Worm (Caenorhabditis elegans) whole organism, early embryonic: ENCODE measurements around the gene T13C5.2.

Source experiments
- B0310.2 ChIP-seq: sonication (generic microtip); optimal IDR thresholded peaks from 2 replicates; lab custom pipeline; 2016; ENCODE audit warnings: mild to moderate bottlenecking, missing genetic modification characterization, missing compliant biosample characterization
- F13C5.2 ChIP-seq: sonication (generic microtip); optimal IDR thresholded peaks from 2 replicates; lab custom pipeline; 2017; ENCODE audit warnings: mild to moderate bottlenecking, missing genetic modification characterization, inconsistent platforms, missing compliant biosample characterization
- aly-1 ChIP-seq: sonication (generic microtip); optimal IDR thresholded peaks from 2 replicates; lab custom pipeline; 2016; ENCODE audit warnings: missing genetic modification characterization, missing compliant biosample characterization
- ama-1 ChIP-seq: fragments of 150-350 bp; optimal IDR thresholded peaks from 2 replicates; lab custom pipeline; 2014
- ceh-13 ChIP-seq: fragments of 200-800 bp; sonication (Bioruptor generic); optimal IDR thresholded peaks from 2 replicates; lab custom pipeline; 2018; ENCODE audit warnings: mild to moderate bottlenecking, missing genetic modification characterization, missing compliant biosample characterization
- ceh-36 ChIP-seq: sonication (generic microtip); optimal IDR thresholded peaks from 2 replicates; lab custom pipeline; 2016; ENCODE audit warnings: missing genetic modification characterization, inconsistent platforms, missing compliant biosample characterization
- ets-7 ChIP-seq: sonication (generic microtip); optimal IDR thresholded peaks from 2 replicates; lab custom pipeline; 2016; ENCODE audit warnings: missing genotype, missing genetic modification characterization, missing compliant biosample characterization
- flt-1 ChIP-seq: fragments of 200-800 bp; sonication (Bioruptor generic); IDR thresholded peaks from 2 replicates; pipeline ENCODE4 v1.3.6; 2022; ENCODE audit warnings: missing genetic modification characterization, missing compliant biosample characterization
- hmbx-1 ChIP-seq: sonication (generic microtip); optimal IDR thresholded peaks from 2 replicates; lab custom pipeline; 2016; ENCODE audit warnings: mild to moderate bottlenecking, missing genetic modification characterization, missing compliant biosample characterization
- hmg-4 ChIP-seq: fragments of 200-800 bp; sonication (Bioruptor generic); optimal IDR thresholded peaks from 2 replicates; lab custom pipeline; 2018; ENCODE audit warnings: mild to moderate bottlenecking, missing genetic modification characterization, missing compliant biosample characterization
- hnd-1 ChIP-seq: sonication (generic microtip); optimal IDR thresholded peaks from 2 replicates; lab custom pipeline; 2016; ENCODE audit warnings: missing genetic modification characterization, missing compliant biosample characterization
- pes-1 ChIP-seq: fragments of 200-800 bp; sonication (Bioruptor generic); IDR thresholded peaks from 2 replicates; pipeline ENCODE4 v1.3.6; 2022; ENCODE audit warnings: missing genetic modification reagents, missing genetic modification characterization, missing compliant biosample characterization
- scrt-1 ChIP-seq: fragments of 200-800 bp; sonication (Bioruptor generic); IDR thresholded peaks from 2 replicates; pipeline ENCODE4 v1.3.6; 2022; ENCODE audit warnings: missing genetic modification characterization, missing compliant biosample characterization
- sea-1 ChIP-seq: fragments of 200-800 bp; sonication (Bioruptor generic); conservative IDR thresholded peaks from 2 replicates; pipeline ENCODE4 v1.3.6; 2022; ENCODE audit warnings: missing genetic modification characterization, missing compliant biosample characterization
- tbx-11 ChIP-seq: fragments of 200-800 bp; sonication (Bioruptor generic); IDR thresholded peaks from 2 replicates; pipeline ENCODE4 v1.3.6; 2022; ENCODE audit warnings: missing genetic modification characterization, missing compliant biosample characterization
- tbx-37 ChIP-seq: fragments of 200-800 bp; sonication (Bioruptor generic); conservative IDR thresholded peaks from 2 replicates; pipeline ENCODE4 v1.3.6; 2022; ENCODE audit warnings: missing genetic modification reagents, missing genetic modification characterization, missing compliant biosample characterization
- tra-4 ChIP-seq: sonication (generic microtip); optimal IDR thresholded peaks from 2 replicates; lab custom pipeline; 2017; ENCODE audit warnings: missing genetic modification characterization, missing compliant biosample characterization

Gene T13C5.2

ce11 chrX:6175829-6176228 lies 9.0 kb upstream of the T13C5.2 start, which contains the start of gene T25B2.3:
TSS of gene T25B2.3 (plus strand) at chrX:6176129.
- TF ChIP-seq hnd-1 (no peak), tra-4 (tag; lab: Kevin White, UChicago) (no peak), ceh-13 (GFP tag; lab: Kevin White, UChicago) (no peak), hmbx-1 (no peak), ets-7 (tag; lab: Kevin White, UChicago) (no peak), tbx-11 (GFP tag; lab: Robert Waterston, UW) (no peak), aly-1 (tag; lab: Kevin White, UChicago) (no peak), hmg-4 (GFP tag; lab: Kevin White, UChicago) (no peak), ceh-36 (tag; lab: Kevin White, UChicago) (no peak), scrt-1 (no peak), F13C5.2 (tag; lab: Kevin White, UChicago) (no peak), B0310.2 (tag; lab: Kevin White, UChicago) (no peak), tbx-37 (GFP tag; lab: Robert Waterston, UW) (no peak), ama-1 (no peak), pes-1 (no peak), sea-1 (GFP tag; lab: Robert Waterston, UW) (no peak), flt-1 (no peak)

ce11 chrX:6177944-6178566 lies 6.8 kb upstream of the T13C5.2 start, which contains the start of the genes T25B2.4 and T13C5.3:
TSS of gene T25B2.4 (plus strand) at chrX:6178244.
TSS of gene T13C5.3 (plus strand) at chrX:6178516.
- TF ChIP-seq F13C5.2 (tag; lab: Kevin White, UChicago) = no peak
- no peak for TF ChIP-seq sea-1 (GFP tag; lab: Robert Waterston, UW)
- TF ChIP-seq ceh-13 (GFP tag; lab: Kevin White, UChicago) = no peak
- no peak for TF ChIP-seq ets-7 (tag; lab: Kevin White, UChicago)
- TF ChIP-seq scrt-1 = no peak
- TF ChIP-seq hnd-1 = no peak
- TF ChIP-seq pes-1 = no peak

ce11 chrX:6178989-6179388 lies 5.8 kb upstream of the T13C5.2 start:
- TF ChIP-seq ama-1 (no peak), hmg-4 (GFP tag; lab: Kevin White, UChicago) (no peak), tbx-37 (GFP tag; lab: Robert Waterston, UW) (no peak), ceh-36 (tag; lab: Kevin White, UChicago) (no peak), tbx-11 (GFP tag; lab: Robert Waterston, UW) (no peak), hnd-1 (no peak), pes-1 (no peak)

ce11 chrX:6180293-6180692 lies 4.5 kb upstream of the T13C5.2 start, which contains the start of gene T13C5.7:
TSS of gene T13C5.7 (plus strand) at chrX:6180593.
- TF ChIP-seq sea-1 (GFP tag; lab: Robert Waterston, UW) (no peak), scrt-1 (no peak), hmg-4 (GFP tag; lab: Kevin White, UChicago) (no peak), flt-1 (no peak), ceh-36 (tag; lab: Kevin White, UChicago) (no peak), tbx-11 (GFP tag; lab: Robert Waterston, UW) (no peak), ama-1 (no peak), aly-1 (tag; lab: Kevin White, UChicago) (no peak), hmbx-1 (no peak)

- TF ChIP-seq flt-1 (no peak), hnd-1 (no peak), aly-1 (tag; lab: Kevin White, UChicago) (no peak), hmbx-1 (no peak), ama-1 (no peak), ceh-36 (tag; lab: Kevin White, UChicago) (no peak), hmg-4 (GFP tag; lab: Kevin White, UChicago) (no peak), B0310.2 (tag; lab: Kevin White, UChicago) (no peak), tra-4 (tag; lab: Kevin White, UChicago) (no peak), tbx-11 (GFP tag; lab: Robert Waterston, UW) (no peak), ceh-13 (GFP tag; lab: Kevin White, UChicago) (no peak), tbx-37 (GFP tag; lab: Robert Waterston, UW) (no peak), ets-7 (tag; lab: Kevin White, UChicago) (no peak), scrt-1 (no peak), pes-1 (no peak), F13C5.2 (tag; lab: Kevin White, UChicago) (no peak), sea-1 (GFP tag; lab: Robert Waterston, UW) (no peak)
Observed at ce11 chrX:6187848-6188247, 3.0 kb downstream of the T13C5.2 start, which contains the start of gene T13C5.10. TSS of gene T13C5.10 (plus strand) at chrX:6188148.

ce11 chrX:6189955-6190354 lies 5.1 kb downstream of the T13C5.2 start, which contains the start of gene T13C5.9:
TSS of gene T13C5.9 (plus strand) at chrX:6190255.
- no peak for TF ChIP-seq B0310.2 (tag; lab: Kevin White, UChicago)
- TF ChIP-seq ceh-13 (GFP tag; lab: Kevin White, UChicago) = no peak
- no peak for TF ChIP-seq aly-1 (tag; lab: Kevin White, UChicago)
- no peak for TF ChIP-seq tbx-37 (GFP tag; lab: Robert Waterston, UW)
- no peak for TF ChIP-seq F13C5.2 (tag; lab: Kevin White, UChicago)
- no peak for TF ChIP-seq hnd-1
- no peak for TF ChIP-seq ceh-36 (tag; lab: Kevin White, UChicago)
- no peak for TF ChIP-seq flt-1
- TF ChIP-seq hmbx-1 = no peak
- no peak for TF ChIP-seq ets-7 (tag; lab: Kevin White, UChicago)
- TF ChIP-seq sea-1 (GFP tag; lab: Robert Waterston, UW) = no peak
- no peak for TF ChIP-seq hmg-4 (GFP tag; lab: Kevin White, UChicago)
- TF ChIP-seq tbx-11 (GFP tag; lab: Robert Waterston, UW) = no peak
- no peak for TF ChIP-seq scrt-1
- TF ChIP-seq ama-1 = no peak
- no peak for TF ChIP-seq tra-4 (tag; lab: Kevin White, UChicago)

ce11 chrX:6194191-6194724 lies 9.4 kb downstream of the T13C5.2 start, which contains the start of gene ceh-54:
TSS of gene ceh-54 (minus strand) at chrX:6194241.
- TF ChIP-seq ets-7 (tag; lab: Kevin White, UChicago) (no peak), scrt-1 (no peak), ceh-13 (GFP tag; lab: Kevin White, UChicago) (no peak), hnd-1 (no peak), ceh-36 (tag; lab: Kevin White, UChicago) (no peak), tra-4 (tag; lab: Kevin White, UChicago) (no peak), F13C5.2 (tag; lab: Kevin White, UChicago) (no peak), B0310.2 (tag; lab: Kevin White, UChicago) (no peak), ama-1 (no peak), aly-1 (tag; lab: Kevin White, UChicago) (no peak), hmbx-1 (no peak), sea-1 (GFP tag; lab: Robert Waterston, UW) (no peak), pes-1 (no peak), hmg-4 (GFP tag; lab: Kevin White, UChicago) (no peak), tbx-11 (GFP tag; lab: Robert Waterston, UW) (no peak), flt-1 (no peak), tbx-37 (GFP tag; lab: Robert Waterston, UW) (no peak)
